Fruit fly (Drosophila melanogaster): Measurements from ENCODE around the gene sp3.

Gene sp3

dm6 chr3R:21534697-21535676 is 14.3 kb downstream of the sp3 start:
- no peak for TF ChIP-seq CG17801 (GFP tag; optimal IDR thresholded peaks at IDR 0.05; ENCODE audit: partially characterized antibody)

DNA sequence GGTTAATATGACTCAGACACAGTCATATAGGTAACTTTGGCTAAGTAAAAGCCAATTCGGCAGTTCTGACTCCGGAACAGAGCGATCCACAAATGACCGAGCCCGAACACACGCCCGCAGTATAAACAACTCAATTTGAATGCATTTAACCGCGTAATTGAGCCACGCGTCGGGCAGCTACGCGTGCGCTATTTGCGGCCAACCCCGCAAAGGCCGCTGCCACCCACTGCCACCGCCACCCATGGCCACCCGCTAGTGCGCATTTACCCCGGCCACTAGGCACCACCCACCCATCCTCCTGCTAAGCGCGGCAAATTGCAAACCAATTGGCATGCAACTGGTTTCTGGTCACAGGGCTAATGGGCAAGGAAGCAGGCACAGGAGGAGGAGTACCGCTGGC is 23.4 kb downstream of the sp3 start:
- no peak for TF ChIP-seq CG17801 (GFP tag; optimal IDR thresholded peaks at IDR 0.05; ENCODE audit: partially characterized antibody)

DNA sequence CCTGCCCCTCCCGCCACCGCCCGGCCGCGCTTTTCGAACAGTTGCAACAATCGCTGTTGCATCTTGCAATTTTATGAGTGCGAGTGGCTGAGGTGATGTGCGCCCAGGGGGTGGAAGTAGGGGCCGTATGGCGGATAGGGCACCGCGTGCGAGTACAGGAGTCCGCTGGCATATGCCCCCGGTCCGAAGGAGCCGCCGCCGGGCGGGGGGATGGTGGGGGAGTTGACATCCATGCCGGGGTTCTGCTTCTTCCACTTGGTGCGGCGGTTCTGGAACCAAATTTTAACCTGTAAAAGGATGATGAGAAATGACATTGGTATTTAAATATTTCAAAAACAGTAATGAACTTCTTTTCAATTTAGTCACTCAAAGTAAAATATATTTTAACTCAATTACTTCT is 28.2 kb downstream of the sp3 start:
- no peak for TF ChIP-seq CG17801 (GFP tag; optimal IDR thresholded peaks at IDR 0.05; ENCODE audit: partially characterized antibody)

dm6 chr3R:21551565-21551964 is 30.8 kb downstream of the sp3 start:
- TF ChIP-seq CG17801 (GFP tag; optimal IDR thresholded peaks at IDR 0.05; ENCODE audit: partially characterized antibody), result no peak

DNA sequence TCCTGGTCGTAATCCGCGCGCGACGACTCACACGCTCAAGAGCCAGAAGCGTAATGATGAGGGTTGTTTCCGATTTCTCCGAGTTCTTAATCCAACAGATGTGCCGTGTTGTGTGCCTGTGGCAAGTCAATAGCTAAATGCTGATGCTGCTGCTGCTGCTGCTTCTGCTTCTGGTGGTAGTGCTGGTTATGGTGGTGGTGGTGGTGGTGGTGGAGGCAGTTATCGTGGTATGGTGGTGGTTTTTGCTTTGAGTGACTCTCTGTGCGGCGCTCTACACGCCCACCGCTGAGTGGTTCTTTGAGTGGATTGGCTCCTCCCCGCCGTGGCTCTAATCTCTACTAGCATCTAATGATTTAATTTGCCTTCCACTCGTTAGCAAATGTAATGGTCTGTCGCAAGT is 36.3 kb downstream of the sp3 start, which contains the start of gene slou:
Gene slou, minus strand, starts transcription at position 131 of the 400 bp plus-strand sequence.
- no peak for TF ChIP-seq CG17801 (GFP tag; optimal IDR thresholded peaks at IDR 0.05; ENCODE audit: partially characterized antibody)

DNA sequence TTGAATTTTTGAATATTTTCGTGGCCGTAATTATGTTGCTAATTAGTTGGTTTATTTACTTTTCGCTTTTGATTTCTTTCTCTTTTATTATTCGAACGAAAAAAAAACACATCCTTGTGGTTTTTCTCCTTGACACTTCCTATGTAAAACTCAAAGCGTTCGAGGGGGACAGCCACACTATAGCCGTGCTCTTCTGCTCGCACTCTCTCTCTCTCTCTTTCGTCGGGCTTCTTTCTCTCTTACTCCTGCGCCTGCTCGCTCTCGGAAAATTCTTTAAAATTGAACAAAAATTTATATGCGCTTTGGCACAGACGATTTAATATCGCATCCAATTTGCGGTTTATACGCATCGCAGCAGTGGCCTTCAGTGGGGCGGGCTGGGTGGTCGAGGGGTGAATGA is 37.2 kb downstream of the sp3 start:
- TF ChIP-seq CG17801 (GFP tag; optimal IDR thresholded peaks at IDR 0.05; ENCODE audit: partially characterized antibody), result no peak

DNA sequence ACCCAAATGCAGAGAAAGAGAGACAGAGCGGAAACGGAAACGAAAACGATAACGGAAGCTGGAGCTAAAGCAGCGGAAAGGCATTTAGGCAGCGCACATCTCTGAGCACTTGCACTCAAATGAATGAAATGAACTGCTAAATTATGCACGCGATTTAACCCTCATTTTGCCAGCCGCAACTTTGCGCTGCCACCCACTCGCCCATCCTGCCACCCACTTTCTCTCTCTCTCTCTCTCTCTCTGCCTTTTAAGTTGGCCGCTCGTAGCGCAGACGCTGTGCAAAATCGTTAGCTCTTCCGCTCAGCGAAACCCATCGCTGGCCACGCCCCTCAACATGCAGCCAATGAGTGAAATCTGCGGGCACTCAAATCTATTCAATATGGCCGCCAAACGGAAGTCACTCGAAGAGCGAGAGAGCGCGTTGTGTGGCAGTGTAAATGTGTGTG is 40.7 kb downstream of the sp3 start:
- TF ChIP-seq CG17801 (GFP tag; optimal IDR thresholded peaks at IDR 0.05; ENCODE audit: partially characterized antibody), result no peak

DNA sequence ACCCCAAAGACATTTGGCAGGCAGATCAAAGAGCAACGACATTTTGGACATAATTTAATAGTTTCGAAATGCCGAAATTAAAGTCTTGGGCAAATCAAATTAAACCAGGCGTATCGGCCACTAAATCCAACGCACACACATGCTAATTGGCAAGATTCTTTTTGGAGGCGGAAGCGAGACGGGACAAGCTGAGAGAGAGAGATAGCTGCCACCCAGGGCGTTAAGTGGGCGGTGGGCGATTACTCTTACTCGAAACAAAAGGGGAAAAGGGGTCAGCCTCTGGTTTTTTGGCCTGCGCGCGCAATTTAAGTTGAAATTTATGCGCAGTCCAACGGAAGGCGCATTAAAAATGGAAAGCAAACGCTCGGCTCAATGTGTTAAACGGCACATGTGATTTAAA is 42.6 kb downstream of the sp3 start:
- no peak for TF ChIP-seq CG17801 (GFP tag; optimal IDR thresholded peaks at IDR 0.05; ENCODE audit: partially characterized antibody)

DNA sequence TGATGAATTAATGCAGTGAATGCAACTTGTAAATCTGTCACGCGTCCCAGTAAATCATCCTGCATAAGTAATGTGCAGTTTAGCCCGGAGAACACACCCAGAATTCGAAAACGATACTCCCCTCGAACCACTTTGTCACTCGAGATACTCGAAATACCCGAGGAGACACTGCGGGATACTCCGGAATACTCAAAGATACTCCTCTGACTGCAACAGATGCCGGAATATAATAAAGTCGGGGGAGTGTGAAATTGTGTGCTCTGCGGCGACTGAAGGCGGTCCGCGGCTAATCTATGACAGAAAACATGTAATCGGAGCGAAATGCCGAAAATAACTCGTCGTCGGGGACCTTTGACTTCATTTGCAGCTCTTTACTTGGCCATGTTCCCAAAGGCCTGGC is 45.6 kb downstream of the sp3 start:
- TF ChIP-seq CG17801 (GFP tag; optimal IDR thresholded peaks at IDR 0.05; ENCODE audit: partially characterized antibody), result no peak

DNA sequence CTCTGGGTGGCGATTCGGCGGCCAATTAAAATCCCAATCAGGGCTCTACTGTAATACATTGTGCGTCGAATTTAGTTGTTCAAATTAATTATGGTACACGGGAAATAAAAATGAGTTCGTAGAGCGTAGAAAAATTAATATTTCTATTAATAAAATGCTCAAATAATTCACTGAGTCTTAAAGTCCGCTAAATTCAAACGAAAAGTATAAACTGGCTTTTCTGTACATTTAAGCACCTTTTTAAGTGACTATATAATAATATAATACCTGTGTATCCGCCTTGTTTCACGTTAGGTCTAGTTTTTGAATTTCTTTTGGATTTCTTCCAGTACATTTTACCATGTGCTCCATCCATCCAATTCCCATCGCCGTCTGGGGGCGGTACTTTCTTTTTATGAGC is 46.1 kb downstream of the sp3 start:
- no peak for TF ChIP-seq CG17801 (GFP tag; optimal IDR thresholded peaks at IDR 0.05; ENCODE audit: partially characterized antibody)

- TF ChIP-seq CG17801 (GFP tag; optimal IDR thresholded peaks at IDR 0.05; ENCODE audit: partially characterized antibody), result no peak
Measured at dm6 chr3R:21569049-21569448, 48.3 kb downstream of the sp3 start, which contains the start of gene CG15498. Gene CG15498, minus strand, starts transcription at chr3R:21569149.
